Worm (Caenorhabditis elegans) whole organism, L1 larva: ENCODE results near the gene rpb-12.

Experiments used
- C04F5.9 ChIP-seq: sonication (generic microtip); optimal IDR thresholded peaks from 2 replicates; lab custom pipeline; 2016; ENCODE audit warnings: missing genetic modification characterization, missing compliant biosample characterization
- aha-1 ChIP-seq: fragments of 150-350 bp; optimal IDR thresholded peaks from 2 replicates; lab custom pipeline; 2014; ENCODE audit warnings: missing biosample characterization, missing genetic modification characterization
- alr-1 ChIP-seq: fragments of 200-800 bp; sonication (Bioruptor generic); optimal IDR thresholded peaks from 2 replicates; lab custom pipeline; 2018; ENCODE audit warnings: borderline replicate concordance, mild to moderate bottlenecking, missing genetic modification characterization, missing compliant biosample characterization
- blmp-1 ChIP-seq: fragments of 150-350 bp; optimal IDR thresholded peaks from 2 replicates; lab custom pipeline; 2014; ENCODE audit warnings: missing biosample characterization, missing genetic modification characterization
- ceh-90 ChIP-seq: sonication (generic microtip); optimal IDR thresholded peaks from 2 replicates; lab custom pipeline; 2016; ENCODE audit warnings: missing genetic modification characterization, missing compliant biosample characterization
- ces-1 ChIP-seq: fragments of 150-350 bp; optimal IDR thresholded peaks from 2 replicates; lab custom pipeline; 2014; ENCODE audit warnings: missing biosample characterization, missing genetic modification reagents, missing genetic modification characterization
- efl-1 ChIP-seq, 4 experiments: fragments of 150-350 bp; optimal IDR thresholded peaks in 3 of 4; peaks in 1 of 4; 1 replicate in 1 of 4; 2 replicates in 3 of 4; lab custom pipeline; 2014; ENCODE audit warnings: missing biosample characterization in 2 of 4, missing genetic modification characterization in 2 of 4, missing genetic modification reagents in 2 of 4
- egl-27 ChIP-seq, 2 experiments: fragments of 150-350 bp in 1 of 2; sonication (generic microtip); optimal IDR thresholded peaks; 3 replicates each; lab custom pipeline; 2017 to 2018; ENCODE audit warnings: missing biosample characterization in 2 of 2, missing genetic modification characterization in 2 of 2, missing genetic modification reagents in 2 of 2
- elt-2 ChIP-seq: sonication (generic microtip); optimal IDR thresholded peaks from 2 replicates; lab custom pipeline; 2016; ENCODE audit warnings: missing genetic modification characterization, mild to moderate bottlenecking, inconsistent platforms, missing compliant biosample characterization, missing genetic modification reagents
- ets-5 ChIP-seq: fragments of 200-800 bp; sonication (Bioruptor generic); IDR thresholded peaks from 2 replicates; pipeline ENCODE4 v1.3.6; 2022; ENCODE audit warnings: missing genetic modification characterization, missing compliant biosample characterization
- fkh-4 ChIP-seq: sonication (generic microtip); optimal IDR thresholded peaks from 2 replicates; lab custom pipeline; 2016; ENCODE audit warnings: missing compliant biosample characterization, missing genetic modification characterization, borderline replicate concordance
- fkh-8 ChIP-seq: sonication (generic microtip); optimal IDR thresholded peaks from 2 replicates; lab custom pipeline; 2016; ENCODE audit warnings: mild to moderate bottlenecking, missing genetic modification characterization, missing compliant biosample characterization
- grh-1 ChIP-seq: fragments of 200-800 bp; sonication (Bioruptor generic); IDR thresholded peaks from 2 replicates; pipeline ENCODE4 v1.3.6; 2022; ENCODE audit warnings: missing genetic modification reagents, missing genetic modification characterization, missing compliant biosample characterization
- hlh-4 ChIP-seq: sonication (generic microtip); optimal IDR thresholded peaks from 2 replicates; lab custom pipeline; 2016; ENCODE audit warnings: mild to moderate bottlenecking, missing genetic modification characterization, missing compliant biosample characterization
- irx-1 ChIP-seq: sonication (generic microtip); optimal IDR thresholded peaks from 2 replicates; lab custom pipeline; 2016; ENCODE audit warnings: missing genetic modification characterization, missing compliant biosample characterization
- isw-1 ChIP-seq: fragments of 200-800 bp; sonication (Bioruptor generic); IDR thresholded peaks from 2 replicates; pipeline ENCODE4 v1.3.6; 2022; ENCODE audit warnings: missing genetic modification characterization, missing compliant biosample characterization
- jun-1 ChIP-seq: fragments of 150-350 bp; optimal IDR thresholded peaks from 2 replicates; lab custom pipeline; 2014; ENCODE audit warnings: missing biosample characterization, missing genetic modification reagents, missing genetic modification characterization
- lin-15B ChIP-seq: fragments of 150-350 bp; sonication (generic microtip); optimal IDR thresholded peaks from 3 replicates; lab custom pipeline; 2014; ENCODE audit warnings: missing biosample characterization, missing genetic modification characterization
- lin-35 ChIP-seq, 2 experiments: fragments of 150-350 bp; optimal IDR thresholded peaks; 2 replicates each; lab custom pipeline; 2014; ENCODE audit warnings: missing biosample characterization in 2 of 2, missing genetic modification characterization in 2 of 2, missing genetic modification reagents in 2 of 2
- lin-39 ChIP-seq: fragments of 150-350 bp; optimal IDR thresholded peaks from 2 replicates; lab custom pipeline; 2014; ENCODE audit warnings: missing biosample characterization, missing genetic modification reagents, missing genetic modification characterization
- nhr-11 ChIP-seq: fragments of 150-350 bp; optimal IDR thresholded peaks from 2 replicates; lab custom pipeline; 2014; ENCODE audit warnings: missing biosample characterization, missing genetic modification characterization
- nhr-20 ChIP-seq: sonication (generic microtip); optimal IDR thresholded peaks from 2 replicates; lab custom pipeline; 2016; ENCODE audit warnings: mild to moderate bottlenecking, missing genetic modification characterization, missing compliant biosample characterization
- nhr-237 ChIP-seq: fragments of 150-350 bp; optimal IDR thresholded peaks from 2 replicates; lab custom pipeline; 2014; ENCODE audit warnings: missing biosample characterization, missing genetic modification characterization
- nhr-47 ChIP-seq: sonication (generic microtip); optimal IDR thresholded peaks from 2 replicates; lab custom pipeline; 2016; ENCODE audit warnings: mild to moderate bottlenecking, missing genetic modification characterization, moderate library complexity, missing compliant biosample characterization
- nhr-76 ChIP-seq: sonication (generic microtip); optimal IDR thresholded peaks from 2 replicates; lab custom pipeline; 2017; ENCODE audit warnings: missing biosample characterization, missing genetic modification characterization
- nhr-85 ChIP-seq: sonication (generic microtip); peaks from one replicate; lab custom pipeline; 2016; ENCODE audit warnings: missing genetic modification characterization, inconsistent platforms, missing compliant biosample characterization
- nhr-90 ChIP-seq: sonication (generic microtip); optimal IDR thresholded peaks from 2 replicates; lab custom pipeline; 2016; ENCODE audit warnings: mild to moderate bottlenecking, missing genetic modification characterization, missing compliant biosample characterization; ENCODE audit not compliant: poor library complexity
- pag-3 ChIP-seq: sonication (generic microtip); optimal IDR thresholded peaks from 2 replicates; lab custom pipeline; 2017; ENCODE audit warnings: missing genetic modification characterization, mild to moderate bottlenecking, missing compliant biosample characterization, antibody characterized with exemption, borderline replicate concordance; ENCODE audit not compliant: insufficient read depth
- snu-23 ChIP-seq: sonication (generic microtip); optimal IDR thresholded peaks from 2 replicates; lab custom pipeline; 2016; ENCODE audit warnings: missing genetic modification characterization, missing compliant biosample characterization
- sup-37 ChIP-seq: fragments of 200-800 bp; sonication (Bioruptor generic); optimal IDR thresholded peaks from 2 replicates; lab custom pipeline; 2018; ENCODE audit warnings: mild to moderate bottlenecking, missing genetic modification characterization, missing compliant biosample characterization
- tlp-1 ChIP-seq: fragments of 150-350 bp; optimal IDR thresholded peaks from 2 replicates; lab custom pipeline; 2014; ENCODE audit warnings: missing biosample characterization, missing genetic modification characterization
- unc-130 ChIP-seq: fragments of 150-350 bp; optimal IDR thresholded peaks from 2 replicates; lab custom pipeline; 2017; ENCODE audit warnings: missing biosample characterization, missing genetic modification characterization, inconsistent platforms
- unc-86 ChIP-seq: sonication (generic microtip); optimal IDR thresholded peaks from 2 replicates; lab custom pipeline; 2016; ENCODE audit warnings: missing genetic modification characterization, missing compliant biosample characterization
- ztf-11 ChIP-seq, 2 experiments: sonication (generic microtip); optimal IDR thresholded peaks; 2 replicates each; lab custom pipeline; 2016 to 2017; ENCODE audit warnings: missing genetic modification characterization in 2 of 2, missing biosample characterization in 1 of 2, missing compliant biosample characterization in 1 of 2

The rpb-12 gene

ce11 chrIV:9118348-9118747 is 28.3 kb downstream of the rpb-12 start:
- TF ChIP-seq efl-1 (optimal IDR thresholded peaks at IDR 0.05; lab: Kevin White, UChicago) (no peak), efl-1 (GFP tag; optimal IDR thresholded peaks at IDR 0.05 in 1 of 2; lab: Kevin White, UChicago) (peak in 1 of 2 experiments; percentile 42), blmp-1 (tag; lab: Kevin White, UChicago) (no peak), elt-2 (tag; lab: Kevin White, UChicago) (peak; percentile 41), ztf-11 (tag; optimal IDR thresholded peaks at IDR 0.05; lab: Kevin White, UChicago) (no peak), isw-1 (GFP tag; lab: Robert Waterston, UW) (no peak), lin-35 (GFP tag; optimal IDR thresholded peaks at IDR 0.05; lab: Kevin White, UChicago) (no peak), jun-1 (tag; lab: Kevin White, UChicago) (no peak), nhr-90 (tag; lab: Kevin White, UChicago) (no peak), pag-3 (tag; lab: Kevin White, UChicago) (no peak), nhr-85 (tag; lab: Kevin White, UChicago) (no peak), nhr-20 (tag; lab: Kevin White, UChicago) (no peak), lin-39 (no peak), unc-130 (tag; lab: Kevin White, UChicago) (no peak), ets-5 (no peak), nhr-47 (tag; lab: Kevin White, UChicago) (no peak), nhr-11 (no peak)

ce11 chrIV:9117700-9118099 is 29.0 kb downstream of the rpb-12 start:
- no peak for TF ChIP-seq nhr-20 (tag; lab: Kevin White, UChicago)
- TF ChIP-seq, all 84 proteins: peak for 0

- TF ChIP-seq elt-2 (tag; lab: Kevin White, UChicago) (peak; percentile 46), hlh-4 (tag; lab: Kevin White, UChicago) (no peak), efl-1 (optimal IDR thresholded peaks at IDR 0.05; lab: Kevin White, UChicago) (no peak), efl-1 (GFP tag; optimal IDR thresholded peaks at IDR 0.05 in 1 of 2; lab: Kevin White, UChicago) (peak in 1 of 2 experiments; percentile 46), egl-27 (tag; optimal IDR thresholded peaks at IDR 0.05; lab: Kevin White, UChicago) (no peak), sup-37 (GFP tag; lab: Kevin White, UChicago) (no peak), fkh-8 (tag; lab: Kevin White, UChicago) (no peak), grh-1 (GFP tag; lab: Robert Waterston, UW) (no peak)
Measured at ce11 chrIV:9116452-9116851, 30.2 kb downstream of the rpb-12 start.

ce11 chrIV:9114078-9114477 is 32.6 kb downstream of the rpb-12 start:
- TF ChIP-seq ces-1 (GFP tag; lab: Kevin White, UChicago): no peak
- no peak for TF ChIP-seq nhr-20 (tag; lab: Kevin White, UChicago)
- TF ChIP-seq, all 84 proteins: peak for 0

DNA sequence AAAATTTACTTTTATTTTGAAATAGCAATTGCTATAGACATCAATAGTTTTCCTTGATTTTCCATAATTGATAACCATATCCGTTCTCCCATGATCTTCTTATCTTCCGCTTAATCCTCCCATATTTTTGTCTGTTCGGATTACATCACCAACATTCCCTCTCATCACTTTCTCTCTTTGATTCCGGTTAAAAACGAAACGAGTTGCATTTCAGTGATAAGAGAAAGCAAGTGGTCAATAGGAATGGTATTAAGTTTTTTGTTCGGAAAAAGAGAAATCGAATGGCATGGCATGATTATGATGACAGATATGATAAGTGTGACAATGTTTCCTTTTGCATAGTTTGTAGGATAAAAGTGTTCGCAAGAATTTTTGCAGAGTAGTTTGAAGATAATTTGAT is 34.6 kb downstream of the rpb-12 start:
- TF ChIP-seq blmp-1 (tag; lab: Kevin White, UChicago): peak; percentile 95
- no peak for TF ChIP-seq nhr-237 (tag; lab: Kevin White, UChicago)
- no peak for TF ChIP-seq tlp-1
- no peak for TF ChIP-seq irx-1
- peak; percentile 62 for TF ChIP-seq elt-2 (tag; lab: Kevin White, UChicago)
- no peak for TF ChIP-seq ceh-90 (tag; lab: Kevin White, UChicago)
- TF ChIP-seq jun-1 (tag; lab: Kevin White, UChicago): peak; percentile 29

- TF ChIP-seq fkh-4 (tag; lab: Kevin White, UChicago): no peak
- no peak for TF ChIP-seq lin-15B (tag; lab: Kevin White, UChicago)
- TF ChIP-seq nhr-20 (tag; lab: Kevin White, UChicago): no peak
- TF ChIP-seq nhr-90 (tag; lab: Kevin White, UChicago): no peak
- no peak for TF ChIP-seq snu-23 (GFP tag; lab: Kevin White, UChicago)
- no peak for TF ChIP-seq unc-86
- TF ChIP-seq aha-1: no peak
- no peak for TF ChIP-seq alr-1 (tag; lab: Kevin White, UChicago)
- no peak for TF ChIP-seq lin-35 (GFP tag; optimal IDR thresholded peaks at IDR 0.05; lab: Kevin White, UChicago)
- TF ChIP-seq nhr-47 (tag; lab: Kevin White, UChicago): no peak
- TF ChIP-seq unc-130 (tag; lab: Kevin White, UChicago): no peak
- no peak for TF ChIP-seq grh-1 (GFP tag; lab: Robert Waterston, UW)
- TF ChIP-seq nhr-76 (tag; lab: Kevin White, UChicago): no peak
- no peak for TF ChIP-seq C04F5.9 (tag; lab: Kevin White, UChicago)
Measured at ce11 chrIV:9108631-9109030, 38.0 kb downstream of the rpb-12 start, which contains the start of gene aly-1. aly-1 (plus strand) TSS chrIV:9108931.
